Worm (Caenorhabditis elegans) whole organism, L4 larva: ENCODE data around the gene spig-6.
A peak's percentile ranks its signal among the peaks of the same experiment; 100 is the strongest.
"Not testable (repeated sequence)": the region's sequence is repeated elsewhere in the genome, so short reads cannot be mapped to it uniquely, and the experiment has no call there.

Experiments used
- Y5F2A.4 ChIP-seq: fragments of 200-800 bp; sonication (Bioruptor generic); optimal IDR thresholded peaks from 2 replicates; lab custom pipeline; 2018; ENCODE audit warnings: mild to moderate bottlenecking, missing genetic modification characterization, missing compliant biosample characterization
- aly-2 ChIP-seq: sonication (generic microtip); optimal IDR thresholded peaks from 2 replicates; lab custom pipeline; 2018; ENCODE audit warnings: missing biosample characterization, missing genetic modification characterization
- ama-1 ChIP-seq: fragments of 150-350 bp; optimal IDR thresholded peaks from 2 replicates; lab custom pipeline; 2014; ENCODE audit warnings: inconsistent platforms, mixed read lengths
- ceh-20 ChIP-seq: fragments of 200-800 bp; sonication (Bioruptor generic); IDR thresholded peaks from 2 replicates; pipeline ENCODE4 v1.3.6; 2022; ENCODE audit warnings: missing genetic modification reagents, missing genetic modification characterization, missing compliant biosample characterization
- ceh-28 ChIP-seq: fragments of 150-350 bp; optimal IDR thresholded peaks from 2 replicates; lab custom pipeline; 2014; ENCODE audit warnings: missing biosample characterization, missing genetic modification reagents, missing genetic modification characterization
- ceh-44 ChIP-seq: fragments of 200-800 bp; sonication (Bioruptor generic); IDR thresholded peaks from 2 replicates; pipeline ENCODE4 v1.3.6; 2022; ENCODE audit warnings: missing genetic modification reagents, missing genetic modification characterization, missing compliant biosample characterization
- dmd-6 ChIP-seq: fragments of 200-800 bp; sonication (Bioruptor generic); IDR thresholded peaks from 2 replicates; pipeline ENCODE4 v1.3.6; 2022; ENCODE audit warnings: missing genetic modification reagents, missing genetic modification characterization, missing compliant biosample characterization
- dve-1 ChIP-seq: sonication (generic microtip); optimal IDR thresholded peaks from 2 replicates; lab custom pipeline; 2017; ENCODE audit warnings: antibody characterized with exemption, mild to moderate bottlenecking, missing genetic modification characterization, missing compliant biosample characterization; ENCODE audit not compliant: insufficient read depth
- fkh-10 ChIP-seq: fragments of 150-350 bp; optimal IDR thresholded peaks from 2 replicates; lab custom pipeline; 2014; ENCODE audit warnings: missing biosample characterization, missing genetic modification reagents, missing genetic modification characterization
- fos-1 ChIP-seq: fragments of 150-350 bp; optimal IDR thresholded peaks from 2 replicates; lab custom pipeline; 2014; ENCODE audit warnings: missing biosample characterization, missing genetic modification characterization
- madf-5 ChIP-seq, 2 experiments: fragments of 200-800 bp; sonication (Bioruptor generic); IDR thresholded peaks; 2 replicates each; pipeline ENCODE4 v1.3.6; 2022; ENCODE audit warnings: missing compliant biosample characterization in 2 of 2, missing genetic modification characterization in 2 of 2
- mdt-29 ChIP-seq: fragments of 200-800 bp; sonication (Bioruptor generic); IDR thresholded peaks from 2 replicates; pipeline ENCODE4 v1.3.6; 2022; ENCODE audit warnings: missing genetic modification reagents, missing genetic modification characterization, missing compliant biosample characterization
- nhr-102 ChIP-seq: sonication (generic microtip); optimal IDR thresholded peaks from 2 replicates; lab custom pipeline; 2016; ENCODE audit warnings: mild to moderate bottlenecking, missing genetic modification characterization, moderate library complexity, missing compliant biosample characterization
- nhr-237 ChIP-seq: sonication (generic microtip); optimal IDR thresholded peaks from 2 replicates; lab custom pipeline; 2017; ENCODE audit warnings: missing biosample characterization, missing genetic modification characterization
- pha-4 ChIP-seq, 2 experiments: fragments of 150-350 bp in 1 of 2; fragments of 200-800 bp in 1 of 2; sonication (Bioruptor generic) in 1 of 2; IDR thresholded peaks in 1 of 2; optimal IDR thresholded peaks in 1 of 2; 2 replicates each; pipeline versions ENCODE4 v1.3.6 to Lab custom; 2014 to 2022; ENCODE audit warnings: missing genetic modification characterization in 2 of 2, missing genetic modification reagents in 2 of 2, missing biosample characterization in 1 of 2, missing compliant biosample characterization in 1 of 2
- pqm-1 ChIP-seq: sonication (generic microtip); optimal IDR thresholded peaks from 2 replicates; lab custom pipeline; 2017; ENCODE audit warnings: missing biosample characterization, missing genetic modification characterization
- saeg-2 ChIP-seq: fragments of 200-800 bp; sonication (Bioruptor generic); IDR thresholded peaks from 2 replicates; pipeline ENCODE4 v1.3.6; 2022; ENCODE audit warnings: missing genetic modification reagents, missing genetic modification characterization, missing compliant biosample characterization
- set-16 ChIP-seq: fragments of 200-800 bp; sonication (Bioruptor generic); IDR thresholded peaks from 2 replicates; pipeline ENCODE4 v1.3.6; 2022; ENCODE audit warnings: missing genetic modification reagents, missing genetic modification characterization, missing compliant biosample characterization
- snpc-4 ChIP-seq: fragments of 150-350 bp; optimal IDR thresholded peaks from 2 replicates; lab custom pipeline; 2014; ENCODE audit warnings: missing biosample characterization, missing genetic modification characterization
- spr-1 ChIP-seq: sonication (generic microtip); optimal IDR thresholded peaks from 2 replicates; lab custom pipeline; 2016; ENCODE audit warnings: mild to moderate bottlenecking, missing genetic modification characterization, missing compliant biosample characterization
- spr-3 ChIP-seq: fragments of 200-800 bp; sonication (Bioruptor generic); optimal IDR thresholded peaks from 2 replicates; lab custom pipeline; 2018; ENCODE audit warnings: mild to moderate bottlenecking, missing genetic modification characterization, missing compliant biosample characterization
- unc-130 ChIP-seq: sonication (generic microtip); optimal IDR thresholded peaks from 2 replicates; lab custom pipeline; 2016; ENCODE audit warnings: missing genetic modification reagents, missing genetic modification characterization, missing compliant biosample characterization
- unc-39 ChIP-seq: sonication (generic microtip); optimal IDR thresholded peaks from 2 replicates; lab custom pipeline; 2017; ENCODE audit warnings: missing biosample characterization, missing genetic modification characterization
- unc-62 ChIP-seq, 3 experiments: fragments of 150-350 bp in 1 of 3; sonication (generic microtip); optimal IDR thresholded peaks in 2 of 3; peaks in 1 of 3; 1 replicate in 1 of 3; 2 replicates in 2 of 3; lab custom pipeline; 2014 to 2017; ENCODE audit warnings: missing biosample characterization in 3 of 3, missing genetic modification characterization in 3 of 3, missing genetic modification reagents in 3 of 3, missing genotype in 1 of 3
- zfp-3 ChIP-seq: fragments of 200-800 bp; sonication (Bioruptor generic); conservative IDR thresholded peaks from 2 replicates; pipeline ENCODE4 v1.3.6; 2022; ENCODE audit warnings: missing genetic modification reagents, missing genetic modification characterization, missing compliant biosample characterization
- zip-11 ChIP-seq: fragments of 200-800 bp; sonication (Bioruptor generic); IDR thresholded peaks from 2 replicates; pipeline ENCODE4 v1.3.6; 2022; ENCODE audit warnings: missing genetic modification characterization, missing compliant biosample characterization
- zip-2 ChIP-seq: fragments of 150-350 bp; optimal IDR thresholded peaks from 2 replicates; lab custom pipeline; 2014; ENCODE audit warnings: missing biosample characterization, missing genetic modification characterization
- ztf-7 ChIP-seq: fragments of 150-350 bp; optimal IDR thresholded peaks from 2 replicates; lab custom pipeline; 2014; ENCODE audit warnings: missing biosample characterization, missing genetic modification characterization

spig-6 gene

ce11 chrV:16503164-16503563 lies 21.8 kb downstream of the spig-6 start, which contains the start of gene F36D3.14:
TSS of gene F36D3.14 (minus strand) at chrV:16503264.
- no peak for TF ChIP-seq unc-39
- peak in 1 of 2 experiments; percentile 29 for TF ChIP-seq unc-62 (GFP tag; optimal IDR thresholded peaks at IDR 0.05 in 1 of 2; lab: Kevin White, UChicago)
- no peak for TF ChIP-seq unc-62 (tag; optimal IDR thresholded peaks at IDR 0.05; lab: Kevin White, UChicago)

- TF ChIP-seq ceh-44 (GFP tag; lab: Robert Waterston, UW): no peak
- TF ChIP-seq unc-130 (GFP tag; lab: Kevin White, UChicago): no peak
- no peak for TF ChIP-seq dve-1 (tag; lab: Kevin White, UChicago)
- no peak for TF ChIP-seq nhr-102 (tag; lab: Kevin White, UChicago)
Observed at ce11 chrV:16505828-16506227, 24.4 kb downstream of the spig-6 start, which contains the start of gene nhr-54. TSS of gene nhr-54 (minus strand) at chrV:16505928.

ce11 chrV:16506650-16507049 lies 25.3 kb downstream of the spig-6 start:
- TF ChIP-seq unc-62 (GFP tag; optimal IDR thresholded peaks at IDR 0.05 in 1 of 2; lab: Kevin White, UChicago) (peak in 1 of 2 experiments; percentile 94), unc-62 (tag; optimal IDR thresholded peaks at IDR 0.05; lab: Kevin White, UChicago) (no peak), ama-1 (lab: Kevin White, UChicago) (no peak), ceh-28 (no peak), set-16 (GFP tag; lab: Robert Waterston, UW) (no peak)

ce11 chrV:16508667-16509066 lies 27.3 kb downstream of the spig-6 start, which contains the start of gene srr-3:
TSS of gene srr-3 (minus strand) at chrV:16508767.
- TF ChIP-seq Y5F2A.4 (GFP tag; lab: Kevin White, UChicago) (no peak), spr-3 (no peak), pqm-1 (tag; lab: Kevin White, UChicago) (no peak), unc-39 (no peak), saeg-2 (GFP tag; lab: Robert Waterston, UW) (no peak), spr-1 (tag; lab: Kevin White, UChicago) (no peak), madf-5 (GFP tag; IDR thresholded peaks at IDR 0.05; lab: Robert Waterston, UW) (no peak), nhr-237 (tag; lab: Kevin White, UChicago) (no peak), nhr-102 (tag; lab: Kevin White, UChicago) (no peak), ztf-7 (no peak)

- not testable (repeated sequence) for TF ChIP-seq mdt-29 (GFP tag; lab: Robert Waterston, UW); zip-2 (tag; lab: Kevin White, UChicago); dmd-6
Observed at ce11 chrV:16515140-16515539, 33.8 kb downstream of the spig-6 start, which contains the start of gene F36D3.5. TSS of gene F36D3.5 (minus strand) at chrV:16515240.

- TF ChIP-seq mdt-29 (GFP tag; lab: Robert Waterston, UW) (no peak), fos-1 (tag; lab: Kevin White, UChicago) (no peak), zip-11 (GFP tag; lab: Robert Waterston, UW) (no peak), aly-2 (tag; lab: Kevin White, UChicago) (no peak), ceh-20 (GFP tag; lab: Robert Waterston, UW) (no peak), zfp-3 (GFP tag; lab: Robert Waterston, UW) (no peak), fkh-10 (GFP tag; lab: Kevin White, UChicago) (no peak), snpc-4 (tag; lab: Kevin White, UChicago) (no peak)
- TF ChIP-seq, all 104 proteins: peak for 0
Observed at ce11 chrV:16517619-16518018, 36.2 kb downstream of the spig-6 start, which contains the start of gene F36D3.4. TSS of gene F36D3.4 (minus strand) at chrV:16517719.

- TF ChIP-seq nhr-237 (tag; lab: Kevin White, UChicago) (no peak), pha-4 (GFP tag; IDR thresholded peaks at IDR 0.05; lab: Robert Waterston, UW) (no peak), pha-4 (tag; optimal IDR thresholded peaks at IDR 0.05; lab: Kevin White, UChicago) (no peak)
Observed at ce11 chrV:16522242-16522641, 40.9 kb downstream of the spig-6 start, which contains the start of gene srw-34. TSS of gene srw-34 (minus strand) at chrV:16522342.
